Fruit fly (Drosophila melanogaster) ovary, adult (tissue): ENCODE measurements around the gene chico.

Experiments
- CG17801 ChIP-seq: fragments of 200-800 bp; optimal IDR thresholded peaks from 2 replicates; lab custom pipeline; 2019; ENCODE audit warnings: missing biosample characterization, mild to moderate bottlenecking, missing genetic modification characterization, moderate library complexity; ENCODE audit not compliant: partially characterized antibody

Gene chico

DNA sequence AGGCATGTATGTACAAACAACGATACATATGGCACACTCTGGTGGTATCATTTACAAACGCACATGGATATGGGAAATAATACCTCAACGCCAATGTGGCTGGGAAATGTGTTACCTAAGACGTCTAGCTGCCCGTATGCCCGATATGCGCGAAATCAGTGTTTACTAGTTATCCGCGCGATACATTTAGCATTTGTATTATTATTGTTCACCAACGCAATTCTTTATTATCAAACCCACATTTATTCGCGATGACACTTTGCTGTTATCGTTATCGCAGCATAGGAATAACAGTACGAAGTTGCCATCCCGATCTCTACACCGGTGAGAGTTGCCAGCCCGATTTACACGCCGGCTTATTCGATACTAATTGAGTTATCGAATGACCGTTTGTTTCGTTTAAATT is at the start of gene chico:
chico (minus strand) TSS at position 294 of the 406 bp plus-strand sequence.
- no peak for TF ChIP-seq CG17801 (GFP tag; lab: Kevin White, UChicago)

DNA sequence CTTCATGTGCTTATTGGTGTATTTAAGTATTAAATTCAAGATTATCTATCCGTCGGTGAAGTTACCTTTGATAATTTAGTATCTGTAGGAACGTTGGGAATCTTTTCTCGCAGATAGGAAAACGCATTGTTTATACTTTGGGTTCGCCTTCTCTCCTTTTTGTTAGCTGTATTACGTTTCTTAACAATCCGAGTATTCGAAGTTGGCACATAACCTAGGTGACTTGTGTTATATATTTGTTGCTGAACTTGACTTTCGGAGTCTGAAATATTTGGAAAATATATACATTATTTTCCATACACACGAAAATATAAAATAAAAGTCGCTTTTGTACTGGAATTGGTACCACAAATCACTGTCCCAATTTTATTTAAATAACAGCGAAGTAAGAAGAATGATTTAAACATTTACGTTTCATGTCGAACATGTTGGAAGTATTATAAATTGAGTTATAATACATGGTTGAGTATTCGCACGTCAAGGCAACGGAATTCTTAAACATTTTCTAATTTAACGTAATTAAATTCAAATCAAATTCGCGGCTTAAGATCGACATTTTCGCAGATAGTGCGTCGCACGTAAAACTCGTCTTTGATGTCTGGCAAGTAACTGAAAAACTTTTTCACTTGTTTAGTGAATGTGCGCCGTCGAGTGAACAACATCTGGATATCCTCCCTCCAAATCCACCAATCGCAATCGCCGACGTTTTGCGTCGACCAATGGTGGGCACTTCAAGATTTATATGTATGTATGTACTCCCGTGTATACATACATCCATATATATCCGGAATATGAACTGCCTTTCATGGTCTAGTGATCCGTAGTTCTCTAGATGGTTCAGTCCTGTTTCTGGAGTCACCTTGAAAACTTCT is 48.2 kb upstream of the chico start, which contains the start of gene Hand:
Hand (minus strand) TSS at position 588 of the 872 bp plus-strand sequence.
- no peak for TF ChIP-seq CG17801 (GFP tag; lab: Kevin White, UChicago)

DNA sequence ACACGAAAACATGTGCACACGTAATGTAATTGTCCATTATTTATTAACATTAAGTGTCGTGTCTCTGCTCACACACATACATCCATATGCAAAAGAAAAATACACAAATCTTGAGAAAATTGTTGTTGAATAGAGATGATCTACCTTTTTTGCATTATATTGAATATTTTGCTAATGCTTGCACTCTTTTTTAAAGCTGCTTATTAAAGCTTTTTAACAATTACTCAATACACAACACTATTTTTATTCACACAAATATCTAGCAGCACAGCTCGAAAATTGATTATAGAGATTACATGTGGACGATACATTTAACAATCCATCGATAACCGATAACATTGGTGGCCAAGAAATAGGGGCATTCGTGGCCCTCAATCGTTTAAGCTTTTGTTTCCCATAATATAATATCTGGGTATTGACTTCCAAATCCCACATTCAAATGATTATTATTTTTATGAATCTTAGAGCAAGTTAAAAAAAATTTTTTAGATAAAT is 45.2 kb upstream of the chico start, which contains the start of gene Ufd4:
Ufd4 (minus strand) TSS at position 300 of the 495 bp plus-strand sequence.
- peak; percentile 65 for TF ChIP-seq CG17801 (GFP tag; lab: Kevin White, UChicago)

DNA sequence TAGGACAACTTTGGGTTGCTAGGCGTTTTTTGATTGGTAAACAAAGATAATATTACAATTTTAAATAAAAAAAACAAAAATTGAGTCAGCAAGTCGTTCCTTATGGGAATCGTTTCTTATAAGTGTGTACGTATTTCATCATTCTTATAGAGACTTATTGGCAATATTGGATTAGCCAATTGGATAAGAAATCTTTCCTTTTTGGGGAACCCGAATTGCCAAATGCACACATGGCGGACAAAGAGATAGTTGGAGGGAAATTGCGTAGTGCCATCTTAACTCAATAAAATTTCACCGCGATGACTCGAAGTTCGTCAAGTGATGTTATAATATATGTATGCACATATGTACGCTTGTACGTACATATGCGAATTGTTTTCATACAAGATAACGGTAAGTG is 44.4 kb upstream of the chico start:
- TF ChIP-seq CG17801 (GFP tag; lab: Kevin White, UChicago) = no peak

DNA sequence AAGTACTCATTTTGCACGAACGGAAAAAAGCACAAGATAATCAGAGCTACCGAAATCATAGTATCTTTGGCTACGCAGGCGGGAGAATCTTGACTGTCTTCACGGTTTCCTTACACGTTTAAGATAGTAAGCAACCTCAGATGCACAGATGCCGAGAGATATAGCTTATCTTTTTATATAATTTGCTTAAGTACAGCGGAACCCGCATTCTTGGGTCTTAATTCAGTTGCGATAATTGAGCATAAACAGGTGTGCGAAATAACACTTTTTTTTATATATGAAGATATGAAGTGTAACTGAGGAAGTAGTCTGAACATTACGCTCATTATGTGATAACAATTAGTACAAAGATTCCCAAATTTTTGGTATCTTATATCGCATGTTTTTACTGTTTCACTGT is 33.9 kb upstream of the chico start, which contains the start of gene CG34043:
CG34043 (minus strand) TSS at position 101 of the 400 bp plus-strand sequence.
- no peak for TF ChIP-seq CG17801 (GFP tag; lab: Kevin White, UChicago)

DNA sequence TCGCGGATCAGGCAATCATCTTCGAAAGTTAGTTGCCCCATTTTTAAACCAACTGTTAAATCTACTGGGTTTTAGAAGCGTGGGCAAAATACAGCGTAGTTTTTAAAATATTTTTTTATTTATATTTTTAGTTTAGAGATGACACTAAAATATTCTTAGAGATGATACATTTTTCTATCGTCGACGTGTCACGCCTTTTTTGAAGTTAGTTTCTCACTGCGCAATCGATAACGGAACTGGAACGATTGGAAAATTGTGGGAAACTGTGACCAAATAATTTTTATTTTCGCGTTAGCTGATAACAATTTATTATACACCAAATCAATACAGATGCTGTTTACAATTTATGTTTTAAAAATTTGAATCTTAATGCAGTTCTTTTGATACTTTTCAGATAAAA is 31.8 kb upstream of the chico start, which contains the start of gene Utx:
Utx (minus strand) TSS at position 154 of the 400 bp plus-strand sequence.
- TF ChIP-seq CG17801 (GFP tag; lab: Kevin White, UChicago) = peak; percentile 26

DNA sequence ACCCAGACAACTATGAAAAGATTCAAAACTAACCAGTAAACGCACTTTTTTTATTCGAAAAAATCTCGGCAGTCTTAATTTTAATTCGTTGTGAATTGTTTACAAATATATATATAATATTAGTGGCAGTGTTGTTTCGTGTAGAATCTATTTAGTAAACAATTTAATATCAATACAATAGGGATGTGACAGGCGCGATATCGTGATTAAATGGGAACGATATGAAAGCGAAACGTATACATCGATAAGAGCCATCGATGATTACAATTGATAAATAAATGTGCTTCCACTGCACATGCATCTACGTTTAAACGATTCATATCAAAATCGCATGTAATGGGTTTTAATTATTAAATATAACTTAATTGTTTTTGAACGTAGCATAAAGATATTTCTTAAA is 30.5 kb upstream of the chico start:
- TF ChIP-seq CG17801 (GFP tag; lab: Kevin White, UChicago) = peak; percentile 37

DNA sequence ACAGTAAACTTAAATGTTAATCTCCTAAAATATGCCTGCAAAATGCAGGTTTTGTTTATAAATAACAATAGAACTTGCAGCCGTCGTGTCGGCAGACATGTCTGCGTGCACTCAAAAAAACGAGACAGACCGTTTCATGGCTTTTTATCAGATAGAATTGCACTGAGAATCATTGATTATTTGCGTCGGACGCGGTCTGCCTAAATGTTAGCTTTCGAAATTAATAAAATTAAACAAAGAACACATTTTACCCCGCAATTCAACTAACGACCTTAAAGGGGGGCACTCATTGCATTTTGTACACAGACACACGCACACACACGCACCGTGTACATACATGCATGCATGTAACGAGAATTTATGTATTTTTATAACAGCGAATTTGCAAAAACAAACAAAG is 30.0 kb upstream of the chico start:
- TF ChIP-seq CG17801 (GFP tag; lab: Kevin White, UChicago) = no peak

DNA sequence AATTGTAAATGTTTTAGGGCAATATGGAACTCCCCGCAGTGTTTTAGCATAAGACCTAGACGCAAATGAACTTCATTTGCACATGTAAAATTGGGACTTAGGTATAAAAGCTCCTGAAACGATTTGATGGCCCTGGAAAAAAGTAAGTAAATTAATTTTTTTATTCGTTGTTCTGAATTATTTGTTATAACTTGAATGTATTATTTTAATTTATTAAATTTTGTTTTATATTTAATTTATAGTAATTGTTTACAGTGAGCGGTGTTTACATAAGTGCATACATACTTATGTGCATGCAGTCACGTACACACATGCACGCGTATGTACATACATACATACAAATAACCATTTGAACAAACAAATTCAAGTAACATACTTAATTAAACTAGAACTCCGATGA is 29.6 kb upstream of the chico start:
- peak; percentile 79 for TF ChIP-seq CG17801 (GFP tag; lab: Kevin White, UChicago)

DNA sequence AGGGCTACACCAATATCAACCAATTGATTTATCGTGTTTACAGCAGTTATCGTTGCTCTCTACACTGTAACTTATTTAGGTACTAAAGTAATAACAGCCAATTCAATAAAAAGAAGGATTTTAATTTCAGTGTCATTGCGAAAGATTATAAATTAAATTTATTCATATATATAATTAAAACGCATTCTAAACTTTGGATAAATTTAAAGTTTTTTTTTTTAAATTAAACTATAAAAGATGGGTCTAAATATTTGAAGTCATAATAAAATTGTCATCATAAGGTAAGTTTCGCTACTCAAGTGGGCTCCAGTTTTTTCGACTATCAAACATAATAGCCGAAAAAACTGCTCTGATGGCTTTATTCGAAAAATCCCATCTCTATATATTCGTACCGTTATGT is 25.3 kb upstream of the chico start, which contains the start of gene trk:
trk (minus strand) TSS at position 101 of the 400 bp plus-strand sequence.
- TF ChIP-seq CG17801 (GFP tag; lab: Kevin White, UChicago) = peak; percentile 34

DNA sequence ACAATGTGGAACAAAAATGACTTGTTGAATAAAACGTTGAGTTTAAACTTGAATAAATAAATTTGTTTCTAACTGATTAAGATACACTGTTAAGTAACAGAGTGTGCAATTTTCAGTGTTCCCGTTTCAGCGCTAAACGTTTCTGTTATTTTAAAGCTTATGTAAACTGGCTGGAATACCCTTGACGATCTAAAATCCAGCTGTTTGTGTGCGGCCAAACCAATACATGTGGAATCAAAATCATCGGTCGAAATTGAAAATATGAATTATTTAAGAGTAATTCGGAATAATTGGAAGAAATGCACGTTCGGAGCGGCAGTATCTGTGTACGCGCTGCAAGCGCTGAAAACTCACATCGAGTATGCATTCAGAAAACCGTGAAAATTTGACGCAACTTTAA is 23.0 kb upstream of the chico start, which contains the start of gene Mulk:
Mulk (plus strand) TSS at position 198 of the 400 bp plus-strand sequence.
- TF ChIP-seq CG17801 (GFP tag; lab: Kevin White, UChicago) = no peak

DNA sequence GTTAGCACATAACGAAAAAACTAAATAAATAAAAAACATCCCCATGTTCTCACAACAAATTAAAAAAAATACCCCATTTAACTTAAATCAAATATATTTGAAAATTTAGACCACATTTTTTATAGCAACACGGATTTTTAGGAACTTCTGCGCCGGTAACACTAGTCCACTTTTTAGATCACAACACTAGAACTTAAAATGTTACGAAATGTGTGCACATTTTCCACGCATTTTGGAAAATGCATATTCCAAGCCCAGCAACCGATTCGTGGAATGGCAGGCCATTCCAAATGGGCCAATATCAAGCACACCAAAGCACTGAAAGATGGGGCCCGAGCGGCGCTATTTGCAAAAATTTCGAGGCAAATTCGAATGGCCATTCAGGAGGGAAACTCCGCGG is 21.8 kb upstream of the chico start, which contains the start of gene CG4957:
CG4957 (plus strand) TSS at position 185 of the 400 bp plus-strand sequence.
- no peak for TF ChIP-seq CG17801 (GFP tag; lab: Kevin White, UChicago)

DNA sequence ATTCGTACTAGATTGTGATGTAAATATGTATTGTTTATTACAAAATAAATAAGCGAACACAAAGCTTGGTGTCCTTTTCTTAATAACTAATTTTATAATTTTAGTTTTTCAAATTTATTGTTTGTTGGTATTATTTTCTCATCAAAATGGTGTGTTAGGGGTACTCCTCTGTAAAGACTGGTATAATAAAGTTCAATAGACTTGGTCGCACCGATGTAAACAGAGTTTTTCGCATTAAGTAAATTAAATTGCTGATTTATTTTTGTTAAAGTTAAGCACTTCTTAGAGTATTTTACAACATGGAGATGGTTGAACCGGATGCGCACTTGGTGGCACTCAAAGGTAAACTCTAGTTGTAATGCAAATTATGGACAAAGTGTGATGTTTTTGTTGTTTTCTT is 19.6 kb upstream of the chico start, which contains the start of gene CG4953:
CG4953 (plus strand) TSS at position 193 of the 400 bp plus-strand sequence.
- no peak for TF ChIP-seq CG17801 (GFP tag; lab: Kevin White, UChicago)

DNA sequence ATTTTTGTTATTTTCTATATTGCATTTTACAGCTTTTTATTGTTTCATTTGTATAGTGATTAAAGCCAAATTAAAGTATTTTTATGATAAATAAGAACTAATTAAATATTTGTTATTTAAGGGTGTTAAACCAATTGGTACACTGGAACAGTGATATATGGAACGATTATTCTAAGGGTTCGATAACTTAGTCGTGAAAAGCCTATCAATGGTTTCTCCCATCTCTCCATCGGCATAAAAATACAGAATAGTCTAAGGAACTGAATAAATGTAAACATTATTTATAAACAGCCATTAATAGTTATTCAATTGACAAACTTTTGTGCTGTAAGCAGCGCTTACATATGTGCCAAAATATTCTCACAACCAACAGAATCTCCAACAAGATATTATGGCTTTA is 18.3 kb upstream of the chico start, which contains the start of gene Mob3:
Mob3 (plus strand) TSS at position 208 of the 400 bp plus-strand sequence.
- TF ChIP-seq CG17801 (GFP tag; lab: Kevin White, UChicago) = peak; percentile 21
